Worm (Caenorhabditis elegans): ENCODE data around the gene nspc-16.

nspc-16 gene

DNA sequence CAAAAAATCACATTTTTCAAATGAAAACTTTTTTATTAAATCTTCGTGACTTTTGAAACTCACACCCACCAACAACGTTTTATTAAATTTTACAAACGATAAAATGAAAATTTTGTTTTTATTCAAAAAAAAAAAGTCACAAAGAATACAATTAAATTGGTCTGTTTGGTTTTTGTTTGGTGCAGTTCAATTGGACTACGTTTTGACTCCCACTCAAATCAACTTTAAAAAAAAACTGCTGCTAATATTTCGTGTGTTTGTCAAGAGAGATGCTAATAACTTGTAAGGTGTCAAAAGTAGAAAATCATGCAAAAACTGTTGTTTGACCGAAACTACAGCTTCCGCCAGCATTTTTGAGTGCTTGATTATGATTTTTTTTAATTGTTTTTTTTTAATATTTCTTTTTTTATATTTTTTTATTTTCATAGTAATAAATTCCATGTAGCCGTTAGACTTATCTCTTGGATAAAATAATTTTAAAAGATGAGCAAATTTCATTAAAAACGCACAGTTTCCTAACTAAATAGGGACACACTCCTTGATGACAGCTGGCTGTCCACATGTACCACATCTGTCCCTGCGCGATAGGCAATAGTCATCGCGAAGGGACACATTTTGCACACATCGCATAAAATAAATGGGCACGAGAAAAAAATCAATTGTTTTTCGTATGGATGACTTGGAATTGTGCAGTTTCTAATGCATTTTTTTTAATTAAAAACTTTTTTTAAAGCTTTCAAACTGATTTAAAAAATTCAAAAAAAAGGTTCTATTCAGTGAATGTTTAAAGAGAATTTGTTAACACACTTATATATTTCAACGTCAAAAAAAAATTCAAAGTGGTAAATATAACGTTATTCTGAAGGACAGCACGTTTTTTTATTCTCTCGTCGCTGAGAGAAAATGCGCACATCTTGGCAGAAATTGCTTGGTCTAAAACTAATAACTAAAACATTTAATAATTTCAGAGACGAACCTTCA lies 2.2 kb downstream of the nspc-16 start (continued):
- no peak for TF ChIP-seq zfh-2 (GFP tag; conservative IDR thresholded peaks at IDR 0.05)
- TF ChIP-seq Y53F4B.3 (GFP tag; IDR thresholded peaks at IDR 0.05) = no peak
- peak; percentile 72 for TF ChIP-seq akir-1 (GFP tag; optimal IDR thresholded peaks at IDR 0.05)
- peak; percentile 94 for TF ChIP-seq lir-1 (GFP tag; conservative IDR thresholded peaks at IDR 0.05)
- peak; percentile 57 for TF ChIP-seq athp-1 (tag; optimal IDR thresholded peaks at IDR 0.05)
- peak; percentile 56 for TF ChIP-seq snpc-1.3 (tag; optimal IDR thresholded peaks at IDR 0.05; ENCODE audit: insufficient read depth)
- peak; percentile 91 for TF ChIP-seq nhr-90 (tag; optimal IDR thresholded peaks at IDR 0.05)
- TF ChIP-seq hrde-1 (tag; optimal IDR thresholded peaks at IDR 0.05; ENCODE audit: borderline replicate concordance) = no peak
- TF ChIP-seq ceh-27 (GFP tag; optimal IDR thresholded peaks at IDR 0.05) = peak; percentile 99
- TF ChIP-seq K12H6.12 (tag; optimal IDR thresholded peaks at IDR 0.05) = peak; percentile 98
- TF ChIP-seq tbp1 (GFP tag; optimal IDR thresholded peaks at IDR 0.05) = peak; percentile 79
- TF ChIP-seq ceh-91 (GFP tag; IDR thresholded peaks at IDR 0.05) = no peak
- TF ChIP-seq snpc-1.1 (tag; optimal IDR thresholded peaks at IDR 0.05; ENCODE audit: insufficient read depth) = no peak
- TF ChIP-seq B0035.1 (tag; optimal IDR thresholded peaks at IDR 0.05) = peak; percentile 97
- TF ChIP-seq sdz-38 (tag; optimal IDR thresholded peaks at IDR 0.05) = no peak
- TF ChIP-seq sptf-2 (GFP tag; optimal IDR thresholded peaks at IDR 0.05) = peak; percentile 68
- TF ChIP-seq xnd-1 (tag; optimal IDR thresholded peaks at IDR 0.05) = no peak
- peak; percentile 14 for TF ChIP-seq zim-3 (tag; optimal IDR thresholded peaks at IDR 0.05)
- peak; percentile 97 for TF ChIP-seq rcor-1 (GFP tag; IDR thresholded peaks at IDR 0.05)
- no peak for TF ChIP-seq F49E8.2 (tag; optimal IDR thresholded peaks at IDR 0.05; ENCODE audit: insufficient read depth)
- peak; percentile 95 for TF ChIP-seq nhr-80 (tag; optimal IDR thresholded peaks at IDR 0.05)
- TF ChIP-seq let-607 (tag; optimal IDR thresholded peaks at IDR 0.05) = peak; percentile 78 to 95
- TF ChIP-seq F57C9.4 (tag; optimal IDR thresholded peaks at IDR 0.05) = peak; percentile 81
- no peak for TF ChIP-seq hsf-1 (GFP tag; IDR thresholded peaks at IDR 0.05)
- TF ChIP-seq F55B11.4 (tag; optimal IDR thresholded peaks at IDR 0.05; ENCODE audit: borderline replicate concordance, insufficient read depth) = no peak
- TF ChIP-seq ama-1 (optimal IDR thresholded peaks at IDR 0.05) = no peak
- peak in 1 of 2 experiments; percentile 92 for TF ChIP-seq ama-1 (GFP tag; optimal IDR thresholded peaks at IDR 0.05)
- TF ChIP-seq rpc-1 (optimal IDR thresholded peaks at IDR 0.05) = peak; percentile 17
- TF ChIP-seq rpc-1 (tag; optimal IDR thresholded peaks at IDR 0.05) = no peak
- no peak for TF ChIP-seq B0019.2 (GFP tag; conservative IDR thresholded peaks at IDR 0.05)
- no peak for TF ChIP-seq nfya-2 (GFP tag; IDR thresholded peaks at IDR 0.05)
- peak; percentile 100 for TF ChIP-seq lin-40 (tag; optimal IDR thresholded peaks at IDR 0.05)
- peak; percentile 33 for TF ChIP-seq hlh-12 (tag; optimal IDR thresholded peaks at IDR 0.05)
- TF ChIP-seq ZK185.1 (tag; optimal IDR thresholded peaks at IDR 0.05; ENCODE audit: poor library complexity, severe bottlenecking) = peak; percentile 98
- TF ChIP-seq F39B2.1 (GFP tag; IDR thresholded peaks at IDR 0.05) = 0 out of 2 replicates have a peak, but pooled peaks have one; percentile 54
- peak; percentile 93 for TF ChIP-seq ets-4 (GFP tag; optimal IDR thresholded peaks at IDR 0.05)
- TF ChIP-seq mel-28 (tag; optimal IDR thresholded peaks at IDR 0.05; ENCODE audit: borderline replicate concordance) = peak; percentile 75
- peak; percentile 100 for TF ChIP-seq Y56A3A.18 (GFP tag; IDR thresholded peaks at IDR 0.05)
- peak; percentile 97 for TF ChIP-seq hmg-20 (GFP tag; IDR thresholded peaks at IDR 0.05)
- peak; percentile 61; the same call in 1 of the 2 replicates for TF ChIP-seq attf-6 (GFP tag; IDR thresholded peaks at IDR 0.05)
- TF ChIP-seq mcd-1 (GFP tag; IDR thresholded peaks at IDR 0.05) = peak; percentile 92
- TF ChIP-seq ztf-25 (GFP tag; IDR thresholded peaks at IDR 0.05) = no peak
- TF ChIP-seq ztf-26 (tag; optimal IDR thresholded peaks at IDR 0.05) = peak; percentile 100
- TF ChIP-seq mes-4 (tag; optimal IDR thresholded peaks at IDR 0.05) = no peak
- peak; percentile 95 for TF ChIP-seq let-526 (GFP tag; IDR thresholded peaks at IDR 0.05)
- peak; percentile 95 for TF ChIP-seq T07F8.4 (tag; optimal IDR thresholded peaks at IDR 0.05)

All from whole organism, young adult.